Worm (Caenorhabditis elegans): Measurements from ENCODE around the gene F56D2.2.

DNA sequence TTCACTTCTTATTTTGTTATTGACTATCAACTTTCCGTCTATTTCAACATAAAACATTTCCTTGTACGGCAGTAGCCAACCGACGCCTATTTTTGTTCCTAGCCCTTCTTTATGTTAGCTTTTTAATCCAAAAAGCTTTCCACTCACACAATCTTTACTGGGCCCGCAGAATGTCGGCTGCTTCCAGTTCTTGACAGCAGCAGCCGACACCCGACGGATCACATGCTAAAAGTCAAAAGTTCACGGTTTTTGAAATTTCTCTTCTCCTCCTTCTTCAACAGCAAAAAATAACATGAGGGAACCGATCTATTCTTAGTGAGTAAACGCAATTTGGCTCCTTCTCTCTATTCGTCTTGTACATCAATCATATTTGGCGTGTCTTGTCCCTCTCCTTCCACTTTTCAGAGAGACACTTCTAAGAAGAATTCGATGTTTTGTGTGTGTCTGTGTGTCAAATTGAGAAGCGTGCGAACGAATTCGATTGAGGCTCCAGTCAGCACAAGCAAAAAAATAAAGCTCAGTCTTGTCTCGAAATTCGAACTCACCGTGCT is 45.4 kb downstream of the F56D2.2 start:
- TF ChIP-seq flt-1 (GFP tag; IDR thresholded peaks at IDR 0.05) (no peak), ztf-23 (GFP tag; IDR thresholded peaks at IDR 0.05) (no peak), med-1 (GFP tag; optimal IDR thresholded peaks at IDR 0.05; ENCODE audit: insufficient read depth) (no peak)

Measured in whole organism, midembryonic.